Worm (Caenorhabditis elegans): ENCODE data around the gene str-185.

The str-185 gene

ce11 chrIV:4469770-4470709, 40.2 kb upstream of the str-185 start (continued):
- TF ChIP-seq dve-1 (tag; optimal IDR thresholded peaks at IDR 0.05; ENCODE audit: insufficient read depth) (peak; percentile 75), egl-43 (GFP tag; IDR thresholded peaks at IDR 0.05) (no peak), lin-1 (GFP tag; IDR thresholded peaks at IDR 0.05) (peak; percentile 25; the same call in 1 of the 2 replicates), ama-1 (optimal IDR thresholded peaks at IDR 0.05) (no peak), nhr-111 (GFP tag; optimal IDR thresholded peaks at IDR 0.05) (no peak), jun-1 (tag; optimal IDR thresholded peaks at IDR 0.05) (no peak), lim-7 (GFP tag; IDR thresholded peaks at IDR 0.05) (peak; percentile 66), hif-1 (tag; optimal IDR thresholded peaks at IDR 0.05) (peak; percentile 1 to 71), ztf-7 (tag; optimal IDR thresholded peaks at IDR 0.05) (no peak), pha-4 (GFP tag; IDR thresholded peaks at IDR 0.05) (peak; percentile 56), pha-4 (tag; optimal IDR thresholded peaks at IDR 0.05) (peak; percentile 12), zip-11 (GFP tag; IDR thresholded peaks at IDR 0.05) (no peak), T20F7.1 (GFP tag; optimal IDR thresholded peaks at IDR 0.05) (no peak), zip-2 (tag; optimal IDR thresholded peaks at IDR 0.05) (no peak), php-3 (GFP tag; IDR thresholded peaks at IDR 0.05) (peak; percentile 45), snpc-4 (tag; optimal IDR thresholded peaks at IDR 0.05) (no peak), aha-1 (tag) (peak; percentile 96), gei-8 (GFP tag; optimal IDR thresholded peaks at IDR 0.05) (no peak), R02D3.7 (tag; optimal IDR thresholded peaks at IDR 0.05) (no peak), ceh-28 (tag; optimal IDR thresholded peaks at IDR 0.05) (no peak), Y5F2A.4 (GFP tag; optimal IDR thresholded peaks at IDR 0.05) (no peak), madf-5 (GFP tag; IDR thresholded peaks at IDR 0.05) (0 out of 4 replicates have a peak, but pooled peaks of 1 of the 2 experiments have one; percentile 35), skn-1 (tag; optimal IDR thresholded peaks at IDR 0.05) (no peak), F37D6.2 (tag; optimal IDR thresholded peaks at IDR 0.05) (peak; percentile 18), nhr-237 (tag; optimal IDR thresholded peaks at IDR 0.05) (no peak), Y48G9A.11 (GFP tag; IDR thresholded peaks at IDR 0.05) (no peak), saeg-2 (GFP tag; IDR thresholded peaks at IDR 0.05) (no peak), daf-19 (GFP tag; conservative IDR thresholded peaks at IDR 0.05) (no peak; the same call in 1 of the 2 replicates), arid-1 (GFP tag; conservative IDR thresholded peaks at IDR 0.05) (0 out of 2 replicates have a peak, but pooled peaks have one; percentile 4), dmd-8 (GFP tag; IDR thresholded peaks at IDR 0.05) (no peak), hlh-30 (tag; optimal IDR thresholded peaks at IDR 0.05; ENCODE audit: insufficient read depth) (peak; percentile 97), egl-27 (tag; optimal IDR thresholded peaks at IDR 0.05) (no peak), hmg-1.1 (GFP tag; IDR thresholded peaks at IDR 0.05) (peak; percentile 60), Y105C5A.15 (GFP tag; IDR thresholded peaks at IDR 0.05) (peak; percentile 20; the same call in 1 of the 2 replicates), lin-39 (tag; optimal IDR thresholded peaks at IDR 0.05) (no peak), nhr-28 (tag; optimal IDR thresholded peaks at IDR 0.05) (peak; percentile 13), lin-38 (GFP tag; IDR thresholded peaks at IDR 0.05) (no peak; the same call in none of the 2 replicates), ceh-32 (tag; optimal IDR thresholded peaks at IDR 0.05; ENCODE audit: poor library complexity) (no peak), Y75B8A.6 (GFP tag; IDR thresholded peaks at IDR 0.05) (no peak), hlh-11 (tag; optimal IDR thresholded peaks at IDR 0.05) (peak; percentile 86), ctbp-1 (GFP tag; IDR thresholded peaks at IDR 0.05) (no peak; the same call in none of the 2 replicates), ztf-11 (tag; optimal IDR thresholded peaks at IDR 0.05) (no peak), nhr-77 (tag; optimal IDR thresholded peaks at IDR 0.05) (no peak), nhr-11 (tag; optimal IDR thresholded peaks at IDR 0.05) (peak; percentile 70), nhr-10 (tag; optimal IDR thresholded peaks at IDR 0.05) (no peak), madf-9 (GFP tag; conservative IDR thresholded peaks at IDR 0.05) (0 out of 2 replicates have a peak, but pooled peaks have one; percentile 19), daf-8 (GFP tag; IDR thresholded peaks at IDR 0.05) (no peak), nhr-102 (tag; optimal IDR thresholded peaks at IDR 0.05) (peak; percentile 51), nhr-42 (GFP tag; IDR thresholded peaks at IDR 0.05) (0 out of 2 replicates have a peak, but pooled peaks have one; percentile 14), F10B5.3 (tag; optimal IDR thresholded peaks at IDR 0.05) (no peak)
